Worm (Caenorhabditis elegans) whole organism, L4/young adult: Measurements from ENCODE around the gene nspc-18.
A peak's percentile ranks its signal among the peaks of the same experiment; 100 is the strongest.

ENCODE experiments used
- W03F9.2 ChIP-seq: fragments of 150-350 bp; optimal IDR thresholded peaks from 2 replicates; lab custom pipeline; 2014; ENCODE audit warnings: missing biosample characterization, missing genetic modification characterization
- dao-5 ChIP-seq: sonication (generic microtip); optimal IDR thresholded peaks from 2 replicates; lab custom pipeline; 2016; ENCODE audit warnings: missing genotype, missing genetic modification characterization, moderate library complexity, missing compliant biosample characterization
- him-1 ChIP-seq: sonication (generic microtip); optimal IDR thresholded peaks from 2 replicates; lab custom pipeline; 2016; ENCODE audit warnings: missing genotype, missing genetic modification reagents, missing genetic modification characterization, missing compliant biosample characterization

The nspc-18 gene

ce11 chrX:14527559-14527958, at the start of gene nspc-18:
nspc-18 (minus strand) TSS chrX:14527659.
- no peak for TF ChIP-seq him-1 (tag; lab: Kevin White, UChicago)

ce11 chrX:14575920-14576319, 48.5 kb upstream of the nspc-18 start:
- TF ChIP-seq dao-5 (tag; lab: Kevin White, UChicago), result no peak

- no peak for TF ChIP-seq dao-5 (tag; lab: Kevin White, UChicago)
- no peak for TF ChIP-seq him-1 (tag; lab: Kevin White, UChicago)
- TF ChIP-seq W03F9.2 (tag; lab: Kevin White, UChicago), result no peak
These were observed 45.0 kb upstream of the nspc-18 start, which contains the start of gene lron-1 for ce11 chrX:14572419-14572818. lron-1 (plus strand) TSS chrX:14572719.

- no peak for TF ChIP-seq him-1 (tag; lab: Kevin White, UChicago)
These were observed 43.8 kb upstream of the nspc-18 start for ce11 chrX:14571277-14571676.

ce11 chrX:14568258-14568763, 40.9 kb upstream of the nspc-18 start:
- TF ChIP-seq W03F9.2 (tag; lab: Kevin White, UChicago) (no peak), dao-5 (tag; lab: Kevin White, UChicago) (no peak), him-1 (tag; lab: Kevin White, UChicago) (no peak)

ce11 chrX:14566047-14566446, 38.6 kb upstream of the nspc-18 start:
- TF ChIP-seq him-1 (tag; lab: Kevin White, UChicago) (no peak), W03F9.2 (tag; lab: Kevin White, UChicago) (no peak), dao-5 (tag; lab: Kevin White, UChicago) (no peak)

- TF ChIP-seq dao-5 (tag; lab: Kevin White, UChicago) (no peak), W03F9.2 (tag; lab: Kevin White, UChicago) (no peak), him-1 (tag; lab: Kevin White, UChicago) (no peak)
These were observed 37.8 kb upstream of the nspc-18 start for ce11 chrX:14565245-14565644.

ce11 chrX:14563818-14564217, 36.4 kb upstream of the nspc-18 start:
- TF ChIP-seq him-1 (tag; lab: Kevin White, UChicago), result no peak
- TF ChIP-seq W03F9.2 (tag; lab: Kevin White, UChicago), result no peak
- no peak for TF ChIP-seq dao-5 (tag; lab: Kevin White, UChicago)

ce11 chrX:14562286-14563086, 35.0 kb upstream of the nspc-18 start:
- TF ChIP-seq dao-5 (tag; lab: Kevin White, UChicago) (no peak), him-1 (tag; lab: Kevin White, UChicago) (no peak), W03F9.2 (tag; lab: Kevin White, UChicago) (no peak)

- TF ChIP-seq W03F9.2 (tag; lab: Kevin White, UChicago) (no peak), dao-5 (tag; lab: Kevin White, UChicago) (no peak), him-1 (tag; lab: Kevin White, UChicago) (no peak)
These were observed 34.0 kb upstream of the nspc-18 start for ce11 chrX:14561416-14561973.

- TF ChIP-seq him-1 (tag; lab: Kevin White, UChicago) (peak; percentile 61), dao-5 (tag; lab: Kevin White, UChicago) (no peak), W03F9.2 (tag; lab: Kevin White, UChicago) (peak; percentile 78)
These were observed 32.8 kb upstream of the nspc-18 start for ce11 chrX:14560297-14560680.

ce11 chrX:14559519-14560296, 32.2 kb upstream of the nspc-18 start:
- TF ChIP-seq W03F9.2 (tag; lab: Kevin White, UChicago), result no peak
- no peak for TF ChIP-seq him-1 (tag; lab: Kevin White, UChicago)
- TF ChIP-seq dao-5 (tag; lab: Kevin White, UChicago), result no peak

ce11 chrX:14559084-14559483, 31.6 kb upstream of the nspc-18 start:
- TF ChIP-seq W03F9.2 (tag; lab: Kevin White, UChicago) (no peak), dao-5 (tag; lab: Kevin White, UChicago) (no peak), him-1 (tag; lab: Kevin White, UChicago) (no peak)
